Worm (Caenorhabditis elegans) whole organism, young adult: ENCODE data around the gene snrp-200.
A peak's percentile ranks its signal among the peaks of the same experiment; 100 is the strongest.

Experiments
- B0035.1 ChIP-seq: sonication (generic microtip); optimal IDR thresholded peaks from 2 replicates; lab custom pipeline; 2016; ENCODE audit warnings: missing genetic modification characterization, mild to moderate bottlenecking, missing compliant biosample characterization, missing genotype, missing genetic modification reagents
- D2030.7 ChIP-seq: fragments of 200-800 bp; sonication (Bioruptor generic); IDR thresholded peaks from 2 replicates; pipeline ENCODE4 v1.3.6; 2022; ENCODE audit warnings: missing genetic modification reagents, missing genetic modification characterization, missing compliant biosample characterization
- F22D6.2 ChIP-seq: sonication (generic microtip); optimal IDR thresholded peaks from 2 replicates; lab custom pipeline; 2016; ENCODE audit warnings: mild to moderate bottlenecking, missing genetic modification characterization, missing compliant biosample characterization
- F33H1.4 ChIP-seq: fragments of 200-800 bp; sonication (Bioruptor generic); IDR thresholded peaks from 2 replicates; pipeline ENCODE4 v1.3.6; 2022; ENCODE audit warnings: missing genetic modification reagents, missing genetic modification characterization, missing compliant biosample characterization
- F49E8.2 ChIP-seq: sonication (generic microtip); optimal IDR thresholded peaks from 3 replicates; lab custom pipeline; 2017; ENCODE audit warnings: missing genetic modification characterization, mild to moderate bottlenecking, missing compliant biosample characterization, antibody characterized with exemption, moderate library complexity; ENCODE audit not compliant: insufficient read depth
- T07F8.4 ChIP-seq: sonication (generic microtip); optimal IDR thresholded peaks from 2 replicates; lab custom pipeline; 2016; ENCODE audit warnings: mild to moderate bottlenecking, missing genetic modification characterization, moderate library complexity, missing compliant biosample characterization
- Y53G8AR.9 ChIP-seq: fragments of 200-800 bp; sonication (Bioruptor generic); conservative IDR thresholded peaks from 2 replicates; pipeline ENCODE4 v1.3.6; 2022; ENCODE audit warnings: missing genetic modification reagents, missing genetic modification characterization, missing compliant biosample characterization
- Y56A3A.18 ChIP-seq: fragments of 200-800 bp; sonication (Bioruptor generic); IDR thresholded peaks from 2 replicates; pipeline ENCODE4 v1.3.6; 2022; ENCODE audit warnings: missing genetic modification reagents, missing genetic modification characterization, missing compliant biosample characterization
- Y95B8A.8 ChIP-seq: fragments of 200-800 bp; sonication (Bioruptor generic); IDR thresholded peaks from 2 replicates; pipeline ENCODE4 v1.3.6; 2022; ENCODE audit warnings: missing genetic modification reagents, missing genetic modification characterization, missing compliant biosample characterization
- ama-1 ChIP-seq, 3 experiments: fragments of 150-350 bp in 1 of 3; sonication (generic microtip) in 2 of 3; optimal IDR thresholded peaks; 2 replicates each; lab custom pipeline; 2014 to 2018; ENCODE audit warnings: missing biosample characterization in 2 of 3, missing genetic modification characterization in 2 of 3, missing genetic modification reagents in 2 of 3
- aptf-2 ChIP-seq: fragments of 200-800 bp; sonication (Bioruptor generic); conservative IDR thresholded peaks from 2 replicates; pipeline ENCODE4 v1.3.6; 2022; ENCODE audit warnings: missing genetic modification reagents, missing genetic modification characterization, missing compliant biosample characterization
- atf-7 ChIP-seq: sonication (generic microtip); optimal IDR thresholded peaks from 2 replicates; lab custom pipeline; 2017; ENCODE audit warnings: mild to moderate bottlenecking, missing genetic modification characterization, missing compliant biosample characterization
- attf-6 ChIP-seq: fragments of 200-800 bp; sonication (Bioruptor generic); IDR thresholded peaks from 2 replicates; pipeline ENCODE4 v1.3.6; 2022; ENCODE audit warnings: missing genetic modification reagents, missing genetic modification characterization, missing compliant biosample characterization
- bed-2 ChIP-seq: fragments of 200-800 bp; sonication (Bioruptor generic); IDR thresholded peaks from 2 replicates; pipeline ENCODE4 v1.3.6; 2022; ENCODE audit warnings: missing genetic modification reagents, missing genetic modification characterization, missing compliant biosample characterization
- ccch-3 ChIP-seq: fragments of 200-800 bp; sonication (Bioruptor generic); optimal IDR thresholded peaks from 2 replicates; lab custom pipeline; 2018; ENCODE audit warnings: mild to moderate bottlenecking, missing genetic modification characterization, missing compliant biosample characterization
- ceh-27 ChIP-seq: fragments of 200-800 bp; sonication (Bioruptor generic); optimal IDR thresholded peaks from 2 replicates; lab custom pipeline; 2018; ENCODE audit warnings: mild to moderate bottlenecking, missing genetic modification characterization, moderate library complexity, missing compliant biosample characterization
- ceh-40 ChIP-seq: fragments of 200-800 bp; sonication (Bioruptor generic); IDR thresholded peaks from 2 replicates; pipeline ENCODE4 v1.3.6; 2022; ENCODE audit warnings: missing genetic modification characterization, missing compliant biosample characterization
- ceh-91 ChIP-seq: fragments of 200-800 bp; sonication (Bioruptor generic); IDR thresholded peaks from 2 replicates; pipeline ENCODE4 v1.3.6; 2022; ENCODE audit warnings: missing genetic modification reagents, missing genetic modification characterization, missing compliant biosample characterization
- die-1 ChIP-seq: sonication (generic microtip); optimal IDR thresholded peaks from 2 replicates; lab custom pipeline; 2016; ENCODE audit warnings: missing genotype, mild to moderate bottlenecking, missing genetic modification characterization, missing compliant biosample characterization
- dpl-1 ChIP-seq: fragments of 150-350 bp; optimal IDR thresholded peaks from 2 replicates; lab custom pipeline; 2014; ENCODE audit warnings: missing biosample characterization, missing genetic modification reagents, missing genetic modification characterization
- egl-18 ChIP-seq: fragments of 200-800 bp; sonication (Bioruptor generic); IDR thresholded peaks from 2 replicates; pipeline ENCODE4 v1.3.6; 2022; ENCODE audit warnings: missing genetic modification reagents, missing genetic modification characterization, missing compliant biosample characterization
- ekl-4 ChIP-seq: fragments of 200-800 bp; sonication (Bioruptor generic); IDR thresholded peaks from 2 replicates; pipeline ENCODE4 v1.3.6; 2022; ENCODE audit warnings: missing genetic modification reagents, missing genetic modification characterization, missing compliant biosample characterization
- him-1 ChIP-seq: sonication (generic microtip); optimal IDR thresholded peaks from 2 replicates; lab custom pipeline; 2016; ENCODE audit warnings: missing genotype, missing genetic modification reagents, missing genetic modification characterization, missing compliant biosample characterization
- let-526 ChIP-seq: fragments of 200-800 bp; sonication (Bioruptor generic); IDR thresholded peaks from 2 replicates; pipeline ENCODE4 v1.3.6; 2022; ENCODE audit warnings: missing genetic modification reagents, missing genetic modification characterization, missing compliant biosample characterization
- let-607 ChIP-seq, 2 experiments: fragments of 200-800 bp in 1 of 2; sonication (Bioruptor generic) in 1 of 2; sonication (generic microtip) in 1 of 2; optimal IDR thresholded peaks; 2 replicates each; lab custom pipeline; 2016 to 2018; ENCODE audit warnings: mild to moderate bottlenecking in 2 of 2, missing compliant biosample characterization in 2 of 2, missing genetic modification characterization in 2 of 2, moderate library complexity in 2 of 2, missing genotype in 1 of 2
- lin-26 ChIP-seq: fragments of 200-800 bp; sonication (Bioruptor generic); IDR thresholded peaks from 2 replicates; pipeline ENCODE4 v1.3.6; 2022; ENCODE audit warnings: missing genetic modification reagents, missing genetic modification characterization, missing compliant biosample characterization
- lin-40 ChIP-seq: sonication (generic microtip); optimal IDR thresholded peaks from 2 replicates; lab custom pipeline; 2016; ENCODE audit warnings: missing genetic modification characterization, mild to moderate bottlenecking, missing compliant biosample characterization, missing genotype, missing genetic modification reagents
- lin-54 ChIP-seq: fragments of 200-800 bp; sonication (Bioruptor generic); optimal IDR thresholded peaks from 2 replicates; lab custom pipeline; 2018; ENCODE audit warnings: mild to moderate bottlenecking, missing genetic modification characterization, missing compliant biosample characterization
- nfyb-1 ChIP-seq: fragments of 200-800 bp; sonication (Bioruptor generic); IDR thresholded peaks from 2 replicates; pipeline ENCODE4 v1.3.6; 2022; ENCODE audit warnings: missing genetic modification reagents, missing genetic modification characterization, missing compliant biosample characterization
- nhr-120 ChIP-seq: fragments of 200-800 bp; sonication (Bioruptor generic); IDR thresholded peaks from 2 replicates; pipeline ENCODE4 v1.3.6; 2022; ENCODE audit warnings: missing genetic modification characterization, missing compliant biosample characterization
- nhr-27 ChIP-seq: fragments of 200-800 bp; sonication (Bioruptor generic); optimal IDR thresholded peaks from 2 replicates; lab custom pipeline; 2018; ENCODE audit warnings: mild to moderate bottlenecking, missing genetic modification characterization, moderate library complexity, missing compliant biosample characterization
- nhr-80 ChIP-seq: sonication (generic microtip); optimal IDR thresholded peaks from 2 replicates; lab custom pipeline; 2016; ENCODE audit warnings: missing genetic modification characterization, missing compliant biosample characterization
- nhr-90 ChIP-seq: sonication (generic microtip); optimal IDR thresholded peaks from 2 replicates; lab custom pipeline; 2016; ENCODE audit warnings: missing genotype, mild to moderate bottlenecking, missing genetic modification characterization, missing compliant biosample characterization
- rcor-1 ChIP-seq: fragments of 200-800 bp; sonication (Bioruptor generic); IDR thresholded peaks from 2 replicates; pipeline ENCODE4 v1.3.6; 2022; ENCODE audit warnings: missing genetic modification reagents, missing genetic modification characterization, missing compliant biosample characterization
- sdz-38 ChIP-seq: sonication (generic microtip); optimal IDR thresholded peaks from 2 replicates; lab custom pipeline; 2016; ENCODE audit warnings: missing genotype, missing genetic modification characterization, missing compliant biosample characterization
- snpc-1.1 ChIP-seq: sonication (generic microtip); optimal IDR thresholded peaks from 2 replicates; lab custom pipeline; 2017; ENCODE audit warnings: missing genetic modification characterization, mild to moderate bottlenecking, missing compliant biosample characterization, antibody characterized with exemption, moderate library complexity, missing genotype, missing genetic modification reagents; ENCODE audit not compliant: insufficient read depth
- snpc-3.4 ChIP-seq: sonication (generic microtip); optimal IDR thresholded peaks from 2 replicates; lab custom pipeline; 2017; ENCODE audit warnings: missing genetic modification characterization, mild to moderate bottlenecking, missing compliant biosample characterization, antibody characterized with exemption, moderate library complexity, missing genotype, missing genetic modification reagents
- unc-130 ChIP-seq: sonication (generic microtip); optimal IDR thresholded peaks from 2 replicates; lab custom pipeline; 2016; ENCODE audit warnings: missing genetic modification reagents, missing genetic modification characterization, missing compliant biosample characterization
- unc-62 ChIP-seq: fragments of 150-350 bp; optimal IDR thresholded peaks from 2 replicates; lab custom pipeline; 2014; ENCODE audit warnings: missing biosample characterization, missing genetic modification reagents, missing genetic modification characterization
- xnd-1 ChIP-seq: sonication (generic microtip); optimal IDR thresholded peaks from 2 replicates; lab custom pipeline; 2016; ENCODE audit warnings: missing genotype, missing genetic modification reagents, missing genetic modification characterization, missing compliant biosample characterization
- zfh-2 ChIP-seq: fragments of 200-800 bp; sonication (Bioruptor generic); conservative IDR thresholded peaks from 2 replicates; pipeline ENCODE4 v1.3.6; 2022; ENCODE audit warnings: missing genetic modification reagents, missing genetic modification characterization, missing compliant biosample characterization
- ztf-18 ChIP-seq: sonication (generic microtip); optimal IDR thresholded peaks from 2 replicates; lab custom pipeline; 2016; ENCODE audit warnings: missing genotype, mild to moderate bottlenecking, missing genetic modification characterization, missing compliant biosample characterization
- ztf-26 ChIP-seq: sonication (generic microtip); optimal IDR thresholded peaks from 2 replicates; lab custom pipeline; 2017; ENCODE audit warnings: missing genetic modification characterization, missing compliant biosample characterization
- ztf-3 ChIP-seq: fragments of 200-800 bp; sonication (Bioruptor generic); optimal IDR thresholded peaks from 2 replicates; lab custom pipeline; 2018; ENCODE audit warnings: mild to moderate bottlenecking, missing genetic modification characterization, missing compliant biosample characterization
- ztf-6 ChIP-seq: fragments of 200-800 bp; sonication (Bioruptor generic); IDR thresholded peaks from 2 replicates; pipeline ENCODE4 v1.3.6; 2022; ENCODE audit warnings: missing genetic modification reagents, missing genetic modification characterization, missing compliant biosample characterization

snrp-200 gene

ce11 chrII:12677975-12678866, 58.5 kb downstream of the snrp-200 start (continued):
- TF ChIP-seq rcor-1 (GFP tag; lab: Robert Waterston, UW) (peak; percentile 56), ztf-3 (GFP tag; lab: Kevin White, UChicago) (peak; percentile 78), ccch-3 (no peak), lin-54 (GFP tag; lab: Kevin White, UChicago) (peak; percentile 89), Y56A3A.18 (GFP tag; lab: Robert Waterston, UW) (peak; percentile 74), dpl-1 (peak; percentile 15), die-1 (tag; lab: Kevin White, UChicago) (peak; percentile 82), T07F8.4 (peak; percentile 53), F22D6.2 (peak; percentile 26), let-607 (tag; optimal IDR thresholded peaks at IDR 0.05; lab: Kevin White, UChicago) (peak; percentile 40 to 73), let-526 (GFP tag; lab: Robert Waterston, UW) (no peak), atf-7 (tag; lab: Kevin White, UChicago) (no peak), ama-1 (optimal IDR thresholded peaks at IDR 0.05; lab: Kevin White, UChicago) (no peak), ama-1 (GFP tag; optimal IDR thresholded peaks at IDR 0.05; lab: Kevin White, UChicago) (peak in 1 of 2 experiments; percentile 53), egl-18 (no peak), ztf-18 (tag; lab: Kevin White, UChicago) (peak; percentile 66), D2030.7 (GFP tag; lab: Robert Waterston, UW) (peak; percentile 73), him-1 (no peak), unc-62 (GFP tag; lab: Kevin White, UChicago) (no peak), ceh-40 (GFP tag; lab: Robert Waterston, UW) (no peak; the same call in 1 of the 2 replicates), bed-2 (GFP tag; lab: Robert Waterston, UW) (0 out of 2 replicates have a peak, but pooled peaks have one; percentile 20), snpc-1.1 (tag; lab: Kevin White, UChicago) (peak; percentile 21), attf-6 (GFP tag; lab: Robert Waterston, UW) (0 out of 2 replicates have a peak, but pooled peaks have one; percentile 28), ceh-27 (GFP tag; lab: Kevin White, UChicago) (peak; percentile 91), ekl-4 (GFP tag; lab: Robert Waterston, UW) (peak; percentile 50; the same call in 1 of the 2 replicates), sdz-38 (tag; lab: Kevin White, UChicago) (peak; percentile 31), F49E8.2 (peak; percentile 46), ceh-91 (GFP tag; lab: Robert Waterston, UW) (peak; percentile 56; the same call in 1 of the 2 replicates), Y95B8A.8 (GFP tag; lab: Robert Waterston, UW) (no peak), aptf-2 (0 out of 2 replicates have a peak, but pooled peaks have one; percentile 24), nhr-27 (tag; lab: Kevin White, UChicago) (peak; percentile 63), B0035.1 (tag; lab: Kevin White, UChicago) (peak; percentile 23), Y53G8AR.9 (no peak; the same call in 1 of the 2 replicates), zfh-2 (no peak), ztf-26 (tag; lab: Kevin White, UChicago) (peak; percentile 66), nhr-120 (GFP tag; lab: Robert Waterston, UW) (no peak), nhr-90 (tag; lab: Kevin White, UChicago) (peak; percentile 76), unc-130 (GFP tag; lab: Kevin White, UChicago) (peak; percentile 86), ztf-6 (GFP tag; lab: Robert Waterston, UW) (0 out of 2 replicates have a peak, but pooled peaks have one; percentile 6), lin-26 (GFP tag; lab: Robert Waterston, UW) (peak; percentile 92), lin-40 (tag; lab: Kevin White, UChicago) (peak; percentile 79), xnd-1 (no peak), nfyb-1 (GFP tag; lab: Robert Waterston, UW) (peak; percentile 85), snpc-3.4 (tag; lab: Kevin White, UChicago) (peak; percentile 66), nhr-80 (tag; lab: Kevin White, UChicago) (peak; percentile 3), F33H1.4 (GFP tag; lab: Robert Waterston, UW) (peak; percentile 68)
